Worm (Caenorhabditis elegans) whole organism, L1 larva: ENCODE measurements around the gene H01M10.1.

Experiments used
- C16A3.4 ChIP-seq: fragments of 150-350 bp; optimal IDR thresholded peaks from 2 replicates; lab custom pipeline; 2014; ENCODE audit warnings: missing biosample characterization, missing genetic modification characterization
- aha-1 ChIP-seq: fragments of 150-350 bp; optimal IDR thresholded peaks from 2 replicates; lab custom pipeline; 2014; ENCODE audit warnings: missing biosample characterization, missing genetic modification characterization
- blmp-1 ChIP-seq: fragments of 150-350 bp; optimal IDR thresholded peaks from 2 replicates; lab custom pipeline; 2014; ENCODE audit warnings: missing biosample characterization, missing genetic modification characterization
- ceh-82 ChIP-seq, 3 experiments: fragments of 150-350 bp in 1 of 3; sonication (generic microtip) in 2 of 3; optimal IDR thresholded peaks; 2 replicates each; lab custom pipeline; 2014 to 2017; ENCODE audit warnings: missing biosample characterization in 3 of 3, missing genetic modification characterization in 3 of 3
- efl-1 ChIP-seq, 4 experiments: fragments of 150-350 bp; optimal IDR thresholded peaks in 3 of 4; peaks in 1 of 4; 1 replicate in 1 of 4; 2 replicates in 3 of 4; lab custom pipeline; 2014; ENCODE audit warnings: missing biosample characterization in 2 of 4, missing genetic modification characterization in 2 of 4, missing genetic modification reagents in 2 of 4
- elt-2 ChIP-seq: sonication (generic microtip); optimal IDR thresholded peaks from 2 replicates; lab custom pipeline; 2016; ENCODE audit warnings: missing genetic modification characterization, mild to moderate bottlenecking, inconsistent platforms, missing compliant biosample characterization, missing genetic modification reagents
- fkh-8 ChIP-seq: sonication (generic microtip); optimal IDR thresholded peaks from 2 replicates; lab custom pipeline; 2016; ENCODE audit warnings: mild to moderate bottlenecking, missing genetic modification characterization, missing compliant biosample characterization
- nhr-77 ChIP-seq: fragments of 150-350 bp; optimal IDR thresholded peaks from 2 replicates; lab custom pipeline; 2014; ENCODE audit warnings: missing biosample characterization, missing genetic modification characterization
- skn-1 ChIP-seq: fragments of 150-350 bp; optimal IDR thresholded peaks from 2 replicates; lab custom pipeline; 2014; ENCODE audit warnings: missing biosample characterization, missing genetic modification characterization
- sptf-1 ChIP-seq: fragments of 150-350 bp; optimal IDR thresholded peaks from 2 replicates; lab custom pipeline; 2014; ENCODE audit warnings: missing biosample characterization, missing genetic modification characterization
- sup-37 ChIP-seq: fragments of 200-800 bp; sonication (Bioruptor generic); optimal IDR thresholded peaks from 2 replicates; lab custom pipeline; 2018; ENCODE audit warnings: mild to moderate bottlenecking, missing genetic modification characterization, missing compliant biosample characterization
- zip-4 ChIP-seq: fragments of 200-800 bp; sonication (Bioruptor generic); optimal IDR thresholded peaks from 2 replicates; lab custom pipeline; 2018; ENCODE audit warnings: mild to moderate bottlenecking, missing genetic modification characterization, moderate library complexity, missing compliant biosample characterization
- ztf-11 ChIP-seq, 2 experiments: sonication (generic microtip); optimal IDR thresholded peaks; 2 replicates each; lab custom pipeline; 2016 to 2017; ENCODE audit warnings: missing genetic modification characterization in 2 of 2, missing biosample characterization in 1 of 2, missing compliant biosample characterization in 1 of 2
- ztf-4 ChIP-seq: fragments of 150-350 bp; optimal IDR thresholded peaks from 2 replicates; lab custom pipeline; 2014; ENCODE audit warnings: missing biosample characterization, missing genetic modification characterization

DNA sequence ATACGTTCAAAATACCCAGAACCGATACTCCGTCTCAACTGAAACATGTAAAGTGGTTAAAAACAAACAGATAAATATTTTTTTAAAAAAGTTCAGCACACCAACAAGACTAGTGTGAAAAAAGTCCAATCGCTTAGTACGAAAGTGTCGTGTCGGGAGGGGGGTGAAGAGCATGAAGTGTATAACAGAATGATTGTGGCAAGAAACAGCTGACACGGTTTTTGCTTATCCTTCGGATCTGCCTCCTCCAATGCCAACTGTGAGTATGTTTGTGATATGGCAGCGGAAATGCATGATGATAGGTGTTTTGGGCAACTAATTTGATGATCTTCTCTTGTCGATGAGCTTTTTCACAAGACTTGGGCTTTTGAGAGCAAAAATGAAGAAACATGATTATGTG lies 39.9 kb upstream of the H01M10.1 start:
- TF ChIP-seq ceh-82 (tag; optimal IDR thresholded peaks at IDR 0.05; lab: Kevin White, UChicago) (no peak), skn-1 (tag; lab: Kevin White, UChicago) (no peak), ztf-11 (tag; optimal IDR thresholded peaks at IDR 0.05; lab: Kevin White, UChicago) (no peak), blmp-1 (no peak), sptf-1 (tag; lab: Kevin White, UChicago) (no peak), aha-1 (no peak), zip-4 (GFP tag; lab: Kevin White, UChicago) (no peak), elt-2 (no peak), nhr-77 (tag; lab: Kevin White, UChicago) (no peak), efl-1 (optimal IDR thresholded peaks at IDR 0.05; lab: Kevin White, UChicago) (no peak), efl-1 (GFP tag; optimal IDR thresholded peaks at IDR 0.05 in 1 of 2; lab: Kevin White, UChicago) (no peak), C16A3.4 (tag; lab: Kevin White, UChicago) (no peak), sup-37 (GFP tag; lab: Kevin White, UChicago) (no peak), fkh-8 (tag; lab: Kevin White, UChicago) (no peak), ztf-4 (tag; lab: Kevin White, UChicago) (no peak)
